Worm (Caenorhabditis elegans) whole organism, early embryonic: ENCODE data around the gene T25B9.11.

Source experiments
- F13C5.2 ChIP-seq: sonication (generic microtip); optimal IDR thresholded peaks from 2 replicates; lab custom pipeline; 2017; ENCODE audit warnings: mild to moderate bottlenecking, missing genetic modification characterization, inconsistent platforms, missing compliant biosample characterization
- ama-1 ChIP-seq: fragments of 150-350 bp; optimal IDR thresholded peaks from 2 replicates; lab custom pipeline; 2014
- ceh-13 ChIP-seq: fragments of 200-800 bp; sonication (Bioruptor generic); optimal IDR thresholded peaks from 2 replicates; lab custom pipeline; 2018; ENCODE audit warnings: mild to moderate bottlenecking, missing genetic modification characterization, missing compliant biosample characterization
- ceh-36 ChIP-seq: sonication (generic microtip); optimal IDR thresholded peaks from 2 replicates; lab custom pipeline; 2016; ENCODE audit warnings: missing genetic modification characterization, inconsistent platforms, missing compliant biosample characterization
- flt-1 ChIP-seq: fragments of 200-800 bp; sonication (Bioruptor generic); IDR thresholded peaks from 2 replicates; pipeline ENCODE4 v1.3.6; 2022; ENCODE audit warnings: missing genetic modification characterization, missing compliant biosample characterization
- hmbx-1 ChIP-seq: sonication (generic microtip); optimal IDR thresholded peaks from 2 replicates; lab custom pipeline; 2016; ENCODE audit warnings: mild to moderate bottlenecking, missing genetic modification characterization, missing compliant biosample characterization
- hmg-4 ChIP-seq: fragments of 200-800 bp; sonication (Bioruptor generic); optimal IDR thresholded peaks from 2 replicates; lab custom pipeline; 2018; ENCODE audit warnings: mild to moderate bottlenecking, missing genetic modification characterization, missing compliant biosample characterization
- hnd-1 ChIP-seq: sonication (generic microtip); optimal IDR thresholded peaks from 2 replicates; lab custom pipeline; 2016; ENCODE audit warnings: missing genetic modification characterization, missing compliant biosample characterization
- pes-1 ChIP-seq: fragments of 200-800 bp; sonication (Bioruptor generic); IDR thresholded peaks from 2 replicates; pipeline ENCODE4 v1.3.6; 2022; ENCODE audit warnings: missing genetic modification reagents, missing genetic modification characterization, missing compliant biosample characterization
- scrt-1 ChIP-seq: fragments of 200-800 bp; sonication (Bioruptor generic); IDR thresholded peaks from 2 replicates; pipeline ENCODE4 v1.3.6; 2022; ENCODE audit warnings: missing genetic modification characterization, missing compliant biosample characterization
- sea-1 ChIP-seq: fragments of 200-800 bp; sonication (Bioruptor generic); conservative IDR thresholded peaks from 2 replicates; pipeline ENCODE4 v1.3.6; 2022; ENCODE audit warnings: missing genetic modification characterization, missing compliant biosample characterization
- tbx-37 ChIP-seq: fragments of 200-800 bp; sonication (Bioruptor generic); conservative IDR thresholded peaks from 2 replicates; pipeline ENCODE4 v1.3.6; 2022; ENCODE audit warnings: missing genetic modification reagents, missing genetic modification characterization, missing compliant biosample characterization

DNA sequence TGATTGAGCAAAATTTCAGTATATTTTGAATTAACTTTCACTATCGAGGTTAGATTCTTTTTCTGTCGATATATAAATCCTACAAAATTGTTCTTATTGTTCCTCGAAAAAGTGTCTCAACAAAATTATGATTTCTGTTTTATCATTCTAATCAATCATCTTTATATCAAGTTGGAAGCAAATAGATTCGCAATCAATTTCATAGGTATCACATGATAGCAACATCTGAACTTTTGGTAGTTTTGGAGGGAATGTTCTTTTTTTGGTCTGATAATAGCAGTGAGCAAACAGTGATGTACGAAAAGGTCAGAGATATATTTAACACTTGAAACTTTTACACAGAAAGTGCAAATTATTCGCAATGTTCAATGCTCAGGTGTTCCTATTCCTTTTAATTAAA, 46.5 kb downstream of the T25B9.11 start:
- no peak for TF ChIP-seq hmbx-1
- no peak for TF ChIP-seq hnd-1 (tag; lab: Kevin White, UChicago)
- TF ChIP-seq hmg-4 (GFP tag; lab: Kevin White, UChicago): no peak
- no peak for TF ChIP-seq F13C5.2 (tag; lab: Kevin White, UChicago)
- no peak for TF ChIP-seq sea-1 (GFP tag; lab: Robert Waterston, UW)
- TF ChIP-seq ama-1 (lab: Kevin White, UChicago): no peak
- no peak for TF ChIP-seq ceh-13 (GFP tag; lab: Kevin White, UChicago)
- no peak for TF ChIP-seq flt-1 (GFP tag; lab: Robert Waterston, UW)
- no peak for TF ChIP-seq scrt-1 (GFP tag; lab: Robert Waterston, UW)
- no peak for TF ChIP-seq pes-1
- TF ChIP-seq tbx-37 (GFP tag; lab: Robert Waterston, UW): no peak
- TF ChIP-seq ceh-36 (tag; lab: Kevin White, UChicago): no peak
